Fruit fly (Drosophila melanogaster): Measurements from ENCODE around the gene wgn.

The wgn gene

dm6 chrX:18634716-18635115 is at the start of gene wgn (continued):
- TF ChIP-seq disco-r (GFP tag; optimal IDR thresholded peaks at IDR 0.05) (no peak), CG10209 (GFP tag; optimal IDR thresholded peaks at IDR 0.05) (no peak), ATbp (GFP tag; optimal IDR thresholded peaks at IDR 0.05) (no peak), CG13296 (GFP tag; optimal IDR thresholded peaks at IDR 0.05) (no peak), Dad (GFP tag; optimal IDR thresholded peaks at IDR 0.05) (no peak), CG10979 (tag; optimal IDR thresholded peaks at IDR 0.05) (no peak), Ets65A (GFP tag) (no peak), Max (GFP tag; optimal IDR thresholded peaks at IDR 0.05) (no peak), otp (GFP tag; IDR thresholded peaks at IDR 0.05) (no peak), so (GFP tag; IDR thresholded peaks at IDR 0.05) (0 out of 3 replicates have a peak, but pooled peaks have one; percentile 10), mam (GFP tag; optimal IDR thresholded peaks at IDR 0.05) (no peak), Rfx (GFP tag; IDR thresholded peaks at IDR 0.05) (no peak), lab (GFP tag; optimal IDR thresholded peaks at IDR 0.05) (peak; percentile 36), D (optimal IDR thresholded peaks at IDR 0.05) (no peak), D (GFP tag; optimal IDR thresholded peaks at IDR 0.05) (no peak), CG11247 (GFP tag; IDR thresholded peaks at IDR 0.05) (no peak), BEAF-32 (GFP tag; optimal IDR thresholded peaks at IDR 0.05) (no peak), Hmx (GFP tag; optimal IDR thresholded peaks at IDR 0.05) (no peak), CG5245 (GFP tag; optimal IDR thresholded peaks at IDR 0.05) (no peak), pho (GFP tag; optimal IDR thresholded peaks at IDR 0.05) (no peak), MBD-R2 (GFP tag; IDR thresholded peaks at IDR 0.05) (no peak), Dref (GFP tag; IDR thresholded peaks at IDR 0.05) (no peak), stwl (tag; optimal IDR thresholded peaks at IDR 0.05) (no peak), slou (GFP tag; optimal IDR thresholded peaks at IDR 0.05) (no peak), CG16815 (GFP tag; optimal IDR thresholded peaks at IDR 0.05) (no peak), Sox100B (GFP tag; optimal IDR thresholded peaks at IDR 0.05) (no peak), org-1 (GFP tag; optimal IDR thresholded peaks at IDR 0.05) (no peak), Meics (GFP tag; optimal IDR thresholded peaks at IDR 0.05) (no peak), eyg (GFP tag; optimal IDR thresholded peaks at IDR 0.05) (no peak), knrl (GFP tag; IDR thresholded peaks at IDR 0.05; ENCODE audit: partially characterized antibody) (peak; percentile 68; the same call in 1 of the 3 replicates), pan (optimal IDR thresholded peaks at IDR 0.05) (no peak), pan (GFP tag; optimal IDR thresholded peaks at IDR 0.05 in 1 of 2, IDR thresholded peaks at IDR 0.05 in 1 of 2) (peak in 1 of 2 experiments; percentile 35), CG10267 (tag; optimal IDR thresholded peaks at IDR 0.05) (no peak), MTF-1 (GFP tag; optimal IDR thresholded peaks at IDR 0.05; ENCODE audit: borderline replicate concordance) (peak; percentile 2), Neu2 (GFP tag; optimal IDR thresholded peaks at IDR 0.05; ENCODE audit: borderline replicate concordance) (no peak), CG1792 (GFP tag; optimal IDR thresholded peaks at IDR 0.05) (no peak), zf30C (GFP tag; optimal IDR thresholded peaks at IDR 0.05) (peak; percentile 15), lmd (GFP tag; IDR thresholded peaks at IDR 0.05) (no peak), CG30431 (GFP tag; optimal IDR thresholded peaks at IDR 0.05) (no peak), Spps (tag; optimal IDR thresholded peaks at IDR 0.05) (no peak), CG3281 (GFP tag; optimal IDR thresholded peaks at IDR 0.05) (no peak), dati (GFP tag; IDR thresholded peaks at IDR 0.05) (no peak), HmgZ (tag; optimal IDR thresholded peaks at IDR 0.05) (peak; percentile 4), CG2120 (GFP tag; optimal IDR thresholded peaks at IDR 0.05) (no peak), Stat92E (GFP tag; optimal IDR thresholded peaks at IDR 0.05) (no peak), al (GFP tag; IDR thresholded peaks at IDR 0.05) (no peak), Aef1 (GFP tag; IDR thresholded peaks at IDR 0.05) (no peak), CG9817 (tag; optimal IDR thresholded peaks at IDR 0.05) (no peak), CG12942 (GFP tag; optimal IDR thresholded peaks at IDR 0.05) (no peak), CG1832 (GFP tag; optimal IDR thresholded peaks at IDR 0.05) (no peak), gro (GFP tag; optimal IDR thresholded peaks at IDR 0.05) (no peak), CG1602 (GFP tag; optimal IDR thresholded peaks at IDR 0.05) (no peak)
